Fruit fly (Drosophila melanogaster): ENCODE results near the gene mdu.

DNA sequence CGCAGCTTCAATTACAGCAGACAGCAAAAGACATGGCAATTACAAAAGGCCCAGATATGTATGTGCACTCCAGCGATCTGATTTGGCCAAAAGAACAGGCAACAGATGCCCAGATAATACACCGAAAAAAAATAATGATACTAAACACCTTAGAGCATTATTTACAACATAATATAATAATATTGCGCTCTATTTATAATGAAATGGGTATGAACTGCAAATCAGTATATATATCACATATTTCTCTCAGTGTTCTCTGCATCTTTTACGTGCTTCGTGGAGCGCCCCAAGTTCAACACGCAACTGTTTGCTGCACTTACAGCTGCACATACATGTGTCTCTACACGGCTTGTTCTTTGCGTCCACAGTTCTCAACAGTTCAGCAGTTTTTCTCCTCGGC is 10.6 kb downstream of the mdu start:
- no peak for TF ChIP-seq kay (GFP tag; ENCODE audit: borderline replicate concordance)
- no peak for TF ChIP-seq CG5204 (GFP tag; optimal IDR thresholded peaks at IDR 0.05)
- TF ChIP-seq CG1620 (GFP tag; optimal IDR thresholded peaks at IDR 0.05), result no peak
- no peak for TF ChIP-seq Mnt (GFP tag; optimal IDR thresholded peaks at IDR 0.05)
- no peak for TF ChIP-seq Crg-1 (GFP tag; optimal IDR thresholded peaks at IDR 0.05)
- TF ChIP-seq CG7045 (GFP tag; optimal IDR thresholded peaks at IDR 0.05), result no peak
- TF ChIP-seq cic (GFP tag; optimal IDR thresholded peaks at IDR 0.05), result no peak
- no peak for TF ChIP-seq toe (GFP tag; optimal IDR thresholded peaks at IDR 0.05)

All from whole organism, adult.